Worm (Caenorhabditis elegans) whole organism, L1 larva: Measurements from ENCODE around the gene K07C5.9.

Source experiments
- alr-1 ChIP-seq: fragments of 200-800 bp; sonication (Bioruptor generic); optimal IDR thresholded peaks from 2 replicates; lab custom pipeline; 2018; ENCODE audit warnings: borderline replicate concordance, mild to moderate bottlenecking, missing genetic modification characterization, missing compliant biosample characterization
- blmp-1 ChIP-seq: fragments of 150-350 bp; optimal IDR thresholded peaks from 2 replicates; lab custom pipeline; 2014; ENCODE audit warnings: missing biosample characterization, missing genetic modification characterization
- dpl-1 ChIP-seq, 3 experiments: fragments of 150-350 bp in 2 of 3; sonication (generic microtip) in 1 of 3; optimal IDR thresholded peaks; 2 replicates each; lab custom pipeline; 2014 to 2017; ENCODE audit warnings: missing biosample characterization in 3 of 3, missing genetic modification characterization in 3 of 3, missing genetic modification reagents in 3 of 3
- efl-1 ChIP-seq, 4 experiments: fragments of 150-350 bp; optimal IDR thresholded peaks in 3 of 4; peaks in 1 of 4; 1 replicate in 1 of 4; 2 replicates in 3 of 4; lab custom pipeline; 2014; ENCODE audit warnings: missing biosample characterization in 2 of 4, missing genetic modification characterization in 2 of 4, missing genetic modification reagents in 2 of 4
- elt-3 ChIP-seq, 6 experiments: fragments of 150-350 bp in 1 of 6; sonication (generic microtip); optimal IDR thresholded peaks; 2 replicates each; lab custom pipeline; 2017 to 2018; ENCODE audit warnings: missing biosample characterization in 6 of 6, missing genetic modification characterization in 6 of 6, inconsistent platforms in 1 of 6
- fos-1 ChIP-seq: fragments of 150-350 bp; optimal IDR thresholded peaks from 2 replicates; lab custom pipeline; 2014; ENCODE audit warnings: missing biosample characterization, missing genetic modification characterization
- grh-1 ChIP-seq: fragments of 200-800 bp; sonication (Bioruptor generic); IDR thresholded peaks from 2 replicates; pipeline ENCODE4 v1.3.6; 2022; ENCODE audit warnings: missing genetic modification reagents, missing genetic modification characterization, missing compliant biosample characterization
- lin-13 ChIP-seq: fragments of 150-350 bp; optimal IDR thresholded peaks from 2 replicates; lab custom pipeline; 2014; ENCODE audit warnings: missing biosample characterization, missing genetic modification reagents, missing genetic modification characterization
- unc-62 ChIP-seq: fragments of 150-350 bp; optimal IDR thresholded peaks from 2 replicates; lab custom pipeline; 2014; ENCODE audit warnings: missing biosample characterization, missing genetic modification reagents, missing genetic modification characterization

- TF ChIP-seq fos-1 (no peak), elt-3 (tag; optimal IDR thresholded peaks at IDR 0.05; lab: Kevin White, UChicago) (no peak), grh-1 (GFP tag; lab: Robert Waterston, UW) (no peak), blmp-1 (tag; lab: Kevin White, UChicago) (no peak), dpl-1 (GFP tag; optimal IDR thresholded peaks at IDR 0.05; lab: Kevin White, UChicago) (no peak), lin-13 (GFP tag; lab: Kevin White, UChicago) (no peak), unc-62 (GFP tag; lab: Kevin White, UChicago) (no peak), alr-1 (tag; lab: Kevin White, UChicago) (no peak), efl-1 (optimal IDR thresholded peaks at IDR 0.05; lab: Kevin White, UChicago) (no peak), efl-1 (GFP tag; optimal IDR thresholded peaks at IDR 0.05 in 1 of 2; lab: Kevin White, UChicago) (no peak)
Observed at ce11 chrV:10382142-10382541, 32.2 kb upstream of the K07C5.9 start, which contains the start of gene pqn-2.
